Worm (Caenorhabditis elegans) whole organism, mixed stage, embryonic: Measurements from ENCODE around the gene lido-2.

Source experiments
- M03D4.4 ChIP-seq: sonication (generic microtip); optimal IDR thresholded peaks from 2 replicates; lab custom pipeline; 2017; ENCODE audit warnings: mild to moderate bottlenecking, missing genetic modification characterization, missing compliant biosample characterization
- bed-3 ChIP-seq: fragments of 200-800 bp; sonication (Bioruptor generic); optimal IDR thresholded peaks from 3 replicates; lab custom pipeline; 2018; ENCODE audit warnings: mild to moderate bottlenecking, missing genetic modification characterization, moderate library complexity, missing compliant biosample characterization
- blmp-1 ChIP-seq: fragments of 150-350 bp; optimal IDR thresholded peaks from 2 replicates; lab custom pipeline; 2014; ENCODE audit warnings: missing biosample characterization, missing genetic modification characterization
- ceh-39 ChIP-seq: fragments of 150-350 bp; optimal IDR thresholded peaks from 2 replicates; lab custom pipeline; 2014; ENCODE audit warnings: missing biosample characterization, missing genetic modification characterization
- ceh-43 ChIP-seq: fragments of 200-800 bp; sonication (Bioruptor generic); optimal IDR thresholded peaks from 2 replicates; lab custom pipeline; 2018; ENCODE audit warnings: mild to moderate bottlenecking, missing genetic modification characterization, moderate library complexity, missing compliant biosample characterization
- ceh-83 ChIP-seq: fragments of 200-800 bp; sonication (Bioruptor generic); optimal IDR thresholded peaks from 2 replicates; lab custom pipeline; 2018; ENCODE audit warnings: mild to moderate bottlenecking, missing genetic modification characterization, missing compliant biosample characterization
- ces-1 ChIP-seq: fragments of 150-350 bp; optimal IDR thresholded peaks from 2 replicates; lab custom pipeline; 2014; ENCODE audit warnings: missing biosample characterization, missing genetic modification reagents, missing genetic modification characterization
- cnd-1 ChIP-seq: fragments of 200-800 bp; sonication (Bioruptor generic); optimal IDR thresholded peaks from 2 replicates; lab custom pipeline; 2018; ENCODE audit warnings: mild to moderate bottlenecking, missing genetic modification characterization, missing compliant biosample characterization
- drap-1 ChIP-seq: fragments of 200-800 bp; sonication (Bioruptor generic); optimal IDR thresholded peaks from 3 replicates; lab custom pipeline; 2018; ENCODE audit warnings: mild to moderate bottlenecking, missing genetic modification characterization, missing compliant biosample characterization
- elt-1 ChIP-seq: sonication (generic microtip); optimal IDR thresholded peaks from 2 replicates; lab custom pipeline; 2017; ENCODE audit warnings: missing genetic modification characterization, mild to moderate bottlenecking, missing compliant biosample characterization, antibody characterized with exemption, moderate library complexity, borderline replicate concordance; ENCODE audit not compliant: insufficient read depth
- flh-1 ChIP-seq: fragments of 200-800 bp; sonication (Bioruptor generic); optimal IDR thresholded peaks from 2 replicates; lab custom pipeline; 2018; ENCODE audit warnings: mild to moderate bottlenecking, missing genetic modification characterization, moderate library complexity, missing compliant biosample characterization
- ham-2 ChIP-seq: fragments of 200-800 bp; sonication (Bioruptor generic); optimal IDR thresholded peaks from 2 replicates; lab custom pipeline; 2018; ENCODE audit warnings: mild to moderate bottlenecking, missing genetic modification characterization, missing compliant biosample characterization
- hlh-1 ChIP-seq: fragments of 150-350 bp; optimal IDR thresholded peaks from 2 replicates; lab custom pipeline; 2014; ENCODE audit warnings: missing biosample characterization, missing genetic modification reagents, missing genetic modification characterization
- lin-13 ChIP-seq: fragments of 150-350 bp; optimal IDR thresholded peaks from 2 replicates; lab custom pipeline; 2014; ENCODE audit warnings: missing biosample characterization, missing genetic modification characterization
- lin-32 ChIP-seq: fragments of 200-800 bp; sonication (Bioruptor generic); optimal IDR thresholded peaks from 2 replicates; lab custom pipeline; 2018; ENCODE audit warnings: mild to moderate bottlenecking, missing genetic modification characterization, missing compliant biosample characterization
- lsy-2 ChIP-seq: fragments of 150-350 bp; optimal IDR thresholded peaks from 2 replicates; lab custom pipeline; 2014; ENCODE audit warnings: missing biosample characterization, missing genetic modification characterization
- mab-5 ChIP-seq: fragments of 150-350 bp; optimal IDR thresholded peaks from 2 replicates; lab custom pipeline; 2014; ENCODE audit warnings: missing biosample characterization, missing genetic modification characterization
- mep-1 ChIP-seq: fragments of 150-350 bp; optimal IDR thresholded peaks from 2 replicates; lab custom pipeline; 2017; ENCODE audit warnings: missing biosample characterization, missing genetic modification reagents, missing genetic modification characterization, inconsistent platforms
- mls-2 ChIP-seq: sonication (generic microtip); optimal IDR thresholded peaks from 2 replicates; lab custom pipeline; 2016; ENCODE audit warnings: mild to moderate bottlenecking, missing genetic modification characterization, moderate library complexity, missing compliant biosample characterization
- nhr-12 ChIP-seq: fragments of 150-350 bp; optimal IDR thresholded peaks from 2 replicates; lab custom pipeline; 2014; ENCODE audit warnings: missing biosample characterization, missing genetic modification characterization
- nhr-2 ChIP-seq: fragments of 150-350 bp; optimal IDR thresholded peaks from 2 replicates; lab custom pipeline; 2014; ENCODE audit warnings: missing biosample characterization, missing genetic modification characterization
- nhr-237 ChIP-seq: fragments of 150-350 bp; optimal IDR thresholded peaks from 2 replicates; lab custom pipeline; 2014; ENCODE audit warnings: missing biosample characterization, missing genetic modification characterization
- nhr-28 ChIP-seq: fragments of 150-350 bp; optimal IDR thresholded peaks from 2 replicates; lab custom pipeline; 2014; ENCODE audit warnings: missing biosample characterization, missing genetic modification characterization
- nhr-76 ChIP-seq: sonication (generic microtip); optimal IDR thresholded peaks from 2 replicates; lab custom pipeline; 2017; ENCODE audit warnings: missing biosample characterization, missing genetic modification characterization
- pha-4 ChIP-seq: fragments of 150-350 bp; optimal IDR thresholded peaks from 2 replicates; lab custom pipeline; 2018; ENCODE audit warnings: missing biosample characterization, missing genetic modification reagents, missing genetic modification characterization
- sem-2 ChIP-seq: fragments of 200-800 bp; sonication (Bioruptor generic); optimal IDR thresholded peaks from 2 replicates; lab custom pipeline; 2018; ENCODE audit warnings: mild to moderate bottlenecking, missing genetic modification characterization, missing compliant biosample characterization
- snpc-4 ChIP-seq: fragments of 150-350 bp; optimal IDR thresholded peaks from 2 replicates; lab custom pipeline; 2014; ENCODE audit warnings: missing biosample characterization, missing genetic modification characterization
- sptf-1 ChIP-seq: sonication (generic microtip); optimal IDR thresholded peaks from 2 replicates; lab custom pipeline; 2017; ENCODE audit warnings: mild to moderate bottlenecking, missing genetic modification characterization, moderate library complexity, missing compliant biosample characterization
- tbx-8 ChIP-seq: fragments of 200-800 bp; sonication (Bioruptor generic); optimal IDR thresholded peaks from 2 replicates; lab custom pipeline; 2018; ENCODE audit warnings: mild to moderate bottlenecking, missing genetic modification characterization, moderate library complexity, missing compliant biosample characterization
- unc-120 ChIP-seq: sonication (generic microtip); optimal IDR thresholded peaks from 2 replicates; lab custom pipeline; 2017; ENCODE audit warnings: missing genetic modification characterization, missing compliant biosample characterization; ENCODE audit not compliant: poor library complexity, severe bottlenecking
- unc-39 ChIP-seq: fragments of 150-350 bp; optimal IDR thresholded peaks from 2 replicates; lab custom pipeline; 2014; ENCODE audit warnings: missing biosample characterization, missing genetic modification characterization
- unc-62 ChIP-seq: fragments of 150-350 bp; optimal IDR thresholded peaks from 2 replicates; lab custom pipeline; 2014; ENCODE audit warnings: missing biosample characterization, missing genetic modification reagents, missing genetic modification characterization
- zip-8 ChIP-seq: fragments of 150-350 bp; optimal IDR thresholded peaks from 2 replicates; lab custom pipeline; 2014; ENCODE audit warnings: missing biosample characterization, missing genetic modification characterization

The lido-2 gene

DNA sequence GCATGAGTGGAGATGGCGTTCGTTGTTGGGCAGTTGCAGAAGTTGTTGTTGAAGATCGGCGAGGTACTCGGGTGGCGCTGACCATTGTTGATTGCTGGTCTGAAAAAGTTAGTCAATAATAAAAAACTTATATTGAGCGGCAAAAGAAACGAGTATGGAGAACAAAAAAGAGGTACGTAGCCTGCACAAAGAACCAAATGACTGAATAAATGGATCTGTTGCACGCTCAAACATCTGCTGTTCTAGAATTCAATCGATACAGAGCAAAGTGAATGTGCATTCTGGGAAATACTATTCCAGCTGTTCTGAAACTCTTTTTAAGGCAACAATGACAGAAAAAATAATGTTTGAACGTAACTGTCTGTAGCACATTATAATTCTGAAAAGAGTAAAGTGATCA lies at the start of gene lido-2:
Gene lido-2, minus strand, starts transcription at position 101 of the 400 bp plus-strand sequence.
- TF ChIP-seq nhr-76 (tag; lab: Kevin White, UChicago) (no peak), ceh-43 (GFP tag; lab: Kevin White, UChicago) (no peak), sptf-1 (tag; lab: Kevin White, UChicago) (no peak), tbx-8 (GFP tag; lab: Kevin White, UChicago) (no peak), bed-3 (no peak), nhr-2 (no peak), elt-1 (tag; lab: Kevin White, UChicago) (no peak), nhr-237 (tag; lab: Kevin White, UChicago) (no peak), ceh-39 (tag; lab: Kevin White, UChicago) (no peak), flh-1 (no peak), ces-1 (GFP tag; lab: Kevin White, UChicago) (no peak), unc-39 (no peak), nhr-12 (no peak), nhr-28 (tag; lab: Kevin White, UChicago) (no peak), mep-1 (no peak), mab-5 (no peak), drap-1 (no peak), unc-62 (no peak), sem-2 (GFP tag; lab: Kevin White, UChicago) (no peak), pha-4 (tag; lab: Kevin White, UChicago) (no peak)

DNA sequence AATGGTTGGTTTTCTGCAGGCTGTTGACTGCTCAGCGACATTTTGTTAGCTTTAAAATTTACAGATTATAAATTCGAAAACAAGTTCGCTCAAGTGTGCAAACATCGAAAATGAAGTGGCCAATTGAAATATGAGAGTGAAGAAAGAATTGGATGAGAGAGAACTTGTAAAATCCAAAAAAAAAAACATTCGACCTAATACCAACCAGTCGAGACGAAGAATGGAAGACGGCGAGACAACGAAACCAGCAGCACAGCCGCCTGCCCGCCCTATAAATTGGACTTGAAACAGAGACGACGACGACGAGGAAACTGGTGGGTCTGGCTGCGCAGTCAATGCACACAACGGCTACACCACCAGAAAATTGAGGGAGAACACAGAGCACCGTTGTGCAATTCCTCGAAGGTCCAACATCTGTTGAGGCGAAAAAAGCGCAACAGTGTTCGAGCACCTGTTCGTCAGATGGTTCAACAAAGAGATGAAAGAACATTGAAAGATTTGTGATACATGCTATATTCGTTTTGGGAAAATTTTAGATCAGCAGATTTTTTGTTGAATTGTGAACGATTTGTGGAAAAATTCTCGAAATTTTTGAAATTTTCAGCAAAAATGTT lies 49.4 kb upstream of the lido-2 start, which contains the start of gene T23C6.4:
Gene T23C6.4, minus strand, starts transcription at position 51 of the 614 bp plus-strand sequence.
- TF ChIP-seq sptf-1 (tag; lab: Kevin White, UChicago) = no peak
- no peak for TF ChIP-seq mep-1
- TF ChIP-seq hlh-1 (tag; lab: Kevin White, UChicago) = peak; percentile 88
- no peak for TF ChIP-seq sem-2 (GFP tag; lab: Kevin White, UChicago)
- no peak for TF ChIP-seq elt-1 (tag; lab: Kevin White, UChicago)
- TF ChIP-seq mab-5 = no peak
- no peak for TF ChIP-seq zip-8 (tag; lab: Kevin White, UChicago)
- TF ChIP-seq flh-1 = no peak
- TF ChIP-seq snpc-4 (tag; lab: Kevin White, UChicago) = no peak
- TF ChIP-seq drap-1 = no peak
- TF ChIP-seq bed-3 = no peak
- no peak for TF ChIP-seq nhr-28 (tag; lab: Kevin White, UChicago)
- peak; percentile 64 for TF ChIP-seq cnd-1 (tag; lab: Kevin White, UChicago)
- TF ChIP-seq M03D4.4 = no peak
- no peak for TF ChIP-seq nhr-2
- TF ChIP-seq nhr-237 (tag; lab: Kevin White, UChicago) = no peak
- TF ChIP-seq lsy-2 (tag; lab: Kevin White, UChicago) = no peak
- peak; percentile 89 for TF ChIP-seq lin-32 (GFP tag; lab: Kevin White, UChicago)
- TF ChIP-seq ceh-39 (tag; lab: Kevin White, UChicago) = no peak
- no peak for TF ChIP-seq tbx-8 (GFP tag; lab: Kevin White, UChicago)
- no peak for TF ChIP-seq nhr-12
- no peak for TF ChIP-seq lin-13 (tag; lab: Kevin White, UChicago)
- TF ChIP-seq unc-39 = no peak
- TF ChIP-seq nhr-76 (tag; lab: Kevin White, UChicago) = no peak
- TF ChIP-seq ham-2 (GFP tag; lab: Kevin White, UChicago) = no peak
- TF ChIP-seq unc-120 (tag; lab: Kevin White, UChicago) = no peak
- no peak for TF ChIP-seq ceh-43 (GFP tag; lab: Kevin White, UChicago)

DNA sequence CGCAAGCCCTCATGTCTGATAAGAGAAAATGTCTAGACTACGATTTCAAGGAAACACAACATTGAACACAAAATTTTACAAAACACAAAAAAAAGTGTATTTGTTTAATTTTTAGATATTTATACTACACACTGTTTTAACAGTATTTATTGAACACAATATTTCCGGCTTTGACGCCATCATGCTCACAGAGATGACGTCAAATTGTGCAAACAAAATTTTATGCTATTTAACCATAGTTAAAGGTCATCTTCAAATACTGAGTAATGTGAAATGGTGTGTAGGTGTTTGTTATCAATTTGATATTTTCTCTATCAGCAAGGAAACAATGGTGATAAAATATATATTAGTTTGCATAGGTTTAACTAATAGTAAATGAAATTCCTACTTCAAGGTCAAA lies 46.0 kb upstream of the lido-2 start:
- no peak for TF ChIP-seq nhr-237 (tag; lab: Kevin White, UChicago)
- no peak for TF ChIP-seq ceh-43 (GFP tag; lab: Kevin White, UChicago)
- TF ChIP-seq mep-1 = no peak
- TF ChIP-seq M03D4.4 = no peak
- TF ChIP-seq sptf-1 (tag; lab: Kevin White, UChicago) = no peak
- TF ChIP-seq blmp-1 (tag; lab: Kevin White, UChicago) = no peak
- no peak for TF ChIP-seq ceh-83 (GFP tag; lab: Kevin White, UChicago)
- TF ChIP-seq tbx-8 (GFP tag; lab: Kevin White, UChicago) = no peak
- no peak for TF ChIP-seq mls-2 (tag; lab: Kevin White, UChicago)
- TF ChIP-seq hlh-1 (tag; lab: Kevin White, UChicago) = no peak
- TF ChIP-seq drap-1 = no peak
- no peak for TF ChIP-seq cnd-1 (tag; lab: Kevin White, UChicago)
- no peak for TF ChIP-seq pha-4 (tag; lab: Kevin White, UChicago)
- no peak for TF ChIP-seq ces-1 (GFP tag; lab: Kevin White, UChicago)
